Fruit fly (Drosophila melanogaster): ENCODE measurements around the gene Pbp95.

Pbp95 gene

DNA sequence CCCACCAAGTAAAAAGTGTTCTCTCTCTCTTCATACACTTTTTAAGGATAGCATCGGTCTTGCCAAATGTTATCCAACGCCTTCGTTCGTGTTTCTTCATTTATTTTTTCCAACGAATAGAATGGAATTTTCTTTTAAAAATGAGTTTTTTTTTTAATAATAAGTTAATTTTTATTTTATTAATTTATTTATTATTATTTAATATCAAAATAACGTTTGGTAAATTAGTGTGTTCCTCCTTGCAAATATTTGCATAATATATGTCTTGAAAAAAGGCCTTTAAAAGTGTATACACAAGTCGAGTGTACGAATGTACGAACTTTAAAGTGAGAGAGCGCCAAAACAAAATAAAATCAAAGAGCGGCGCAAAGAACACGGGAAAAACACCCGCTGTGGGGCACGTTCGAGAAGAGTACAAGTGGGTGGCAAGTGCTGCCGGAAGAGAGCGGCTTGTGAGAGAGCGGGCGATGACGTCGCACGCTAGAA is 13.7 kb downstream of the Pbp95 start (continued):
- TF ChIP-seq dmrt11E (tag; optimal IDR thresholded peaks at IDR 0.05) (peak; percentile 70), CG7786 (GFP tag; optimal IDR thresholded peaks at IDR 0.05) (no peak), CG6654 (GFP tag; optimal IDR thresholded peaks at IDR 0.05) (peak; percentile 45), CG30020 (tag; optimal IDR thresholded peaks at IDR 0.05) (no peak), scrt (GFP tag; optimal IDR thresholded peaks at IDR 0.05) (peak; percentile 74), CG12155 (GFP tag; optimal IDR thresholded peaks at IDR 0.05) (peak; percentile 76), CG1024 (GFP tag; IDR thresholded peaks at IDR 0.05) (no peak), Bdp1 (GFP tag; optimal IDR thresholded peaks at IDR 0.05) (peak; percentile 33), CG6765 (GFP tag; optimal IDR thresholded peaks at IDR 0.05) (peak; percentile 68), CG2202 (tag; optimal IDR thresholded peaks at IDR 0.05) (peak; percentile 72), tna (GFP tag; IDR thresholded peaks at IDR 0.05; ENCODE audit: partially characterized antibody) (no peak), YL-1 (GFP tag; optimal IDR thresholded peaks at IDR 0.05) (peak; percentile 58), CG11695 (GFP tag; IDR thresholded peaks at IDR 0.05) (peak; percentile 84), CG13123 (GFP tag; optimal IDR thresholded peaks at IDR 0.05) (peak; percentile 53), CG4730 (GFP tag; IDR thresholded peaks at IDR 0.05) (no peak), grau (tag; optimal IDR thresholded peaks at IDR 0.05) (peak; percentile 91), Scr (GFP tag; IDR thresholded peaks at IDR 0.05; ENCODE audit: partially characterized antibody) (no peak), CG12942 (GFP tag; optimal IDR thresholded peaks at IDR 0.05) (peak; percentile 81), dmrt99B (tag; optimal IDR thresholded peaks at IDR 0.05) (peak; percentile 92), CG6791 (GFP tag; IDR thresholded peaks at IDR 0.05; ENCODE audit: partially characterized antibody) (peak; percentile 39; the same call in 1 of the 3 replicates), usp (GFP tag; optimal IDR thresholded peaks at IDR 0.05) (no peak), CG17802 (tag; optimal IDR thresholded peaks at IDR 0.05) (no peak), pum (GFP tag; optimal IDR thresholded peaks at IDR 0.05) (no peak), HLHmδ (GFP tag; optimal IDR thresholded peaks at IDR 0.05) (no peak), kni (GFP tag; optimal IDR thresholded peaks at IDR 0.05) (no peak), CG2875 (GFP tag; optimal IDR thresholded peaks at IDR 0.05) (peak; percentile 89), Dll (GFP tag; IDR thresholded peaks at IDR 0.05; ENCODE audit: partially characterized antibody) (peak; percentile 34; the same call in 1 of the 4 replicates), CG14667 (GFP tag; IDR thresholded peaks at IDR 0.05) (peak; percentile 61), bcd (GFP tag; optimal IDR thresholded peaks at IDR 0.05) (peak; percentile 81), CG10267 (tag; optimal IDR thresholded peaks at IDR 0.05) (peak; percentile 82), ftz-f1 (GFP tag; optimal IDR thresholded peaks at IDR 0.05) (no peak), CG12744 (GFP tag; optimal IDR thresholded peaks at IDR 0.05) (no peak), CG10565 (GFP tag; optimal IDR thresholded peaks at IDR 0.05) (no peak), trem (tag; optimal IDR thresholded peaks at IDR 0.05) (peak; percentile 71), Pdp1 (GFP tag; optimal IDR thresholded peaks at IDR 0.05) (peak; percentile 45 to 66), CG7556 (GFP tag; optimal IDR thresholded peaks at IDR 0.05) (peak; percentile 98), CG17359 (tag; optimal IDR thresholded peaks at IDR 0.05) (peak; percentile 80), CG8281 (tag; optimal IDR thresholded peaks at IDR 0.05) (peak; percentile 68), ci (GFP tag; IDR thresholded peaks at IDR 0.05) (peak; percentile 56; the same call in 1 of the 3 replicates), pnt (GFP tag; optimal IDR thresholded peaks at IDR 0.05) (peak; percentile 12), gro (GFP tag; optimal IDR thresholded peaks at IDR 0.05) (no peak), bowl (GFP tag; IDR thresholded peaks at IDR 0.05) (peak; percentile 51; the same call in 1 of the 2 replicates), NK7.1 (GFP tag; optimal IDR thresholded peaks at IDR 0.05) (peak; percentile 27), ara (GFP tag; IDR thresholded peaks at IDR 0.05) (peak; percentile 26; the same call in 1 of the 2 replicates), bigmax (GFP tag; optimal IDR thresholded peaks at IDR 0.05) (no peak), PHDP (tag; optimal IDR thresholded peaks at IDR 0.05) (peak; percentile 95), CG12236 (GFP tag; optimal IDR thresholded peaks at IDR 0.05) (no peak), schlank (tag; optimal IDR thresholded peaks at IDR 0.05) (peak; percentile 48), HLH3B (GFP tag; IDR thresholded peaks at IDR 0.05) (peak; percentile 70), Mrtf (GFP tag; IDR thresholded peaks at IDR 0.05) (0 out of 3 replicates have a peak, but pooled peaks have one; percentile 54)

Data from whole organism, embryonic.